Worm (Caenorhabditis elegans) whole organism, L4/young adult: ENCODE data around the gene C18H7.7.

ENCODE experiments used
- W03F9.2 ChIP-seq: fragments of 150-350 bp; optimal IDR thresholded peaks from 2 replicates; lab custom pipeline; 2014; ENCODE audit warnings: missing biosample characterization, missing genetic modification characterization
- him-1 ChIP-seq: sonication (generic microtip); optimal IDR thresholded peaks from 2 replicates; lab custom pipeline; 2016; ENCODE audit warnings: missing genotype, missing genetic modification reagents, missing genetic modification characterization, missing compliant biosample characterization

DNA sequence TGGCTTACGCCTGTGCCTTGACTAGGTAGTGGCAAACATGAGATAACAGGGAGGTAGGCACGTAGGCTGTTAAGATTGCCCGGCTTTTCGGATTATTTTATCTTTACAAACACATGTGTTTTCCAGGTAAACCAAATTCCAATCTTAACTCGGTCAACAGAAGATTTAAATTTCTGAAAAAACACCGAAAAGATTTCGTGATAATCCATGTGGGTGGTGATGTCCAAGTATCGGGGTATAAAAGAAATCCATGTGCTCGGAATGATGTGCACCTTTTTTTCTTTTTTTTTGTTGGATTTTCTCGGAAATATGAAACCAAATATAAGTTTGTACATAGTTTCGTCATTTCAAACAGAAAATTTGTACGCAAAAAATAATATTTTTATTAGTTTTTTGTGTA, 47.3 kb upstream of the C18H7.7 start:
- TF ChIP-seq W03F9.2 (tag; lab: Kevin White, UChicago) (no peak), him-1 (no peak)
